Worm (Caenorhabditis elegans): Measurements from ENCODE around the gene CD4.1.

DNA sequence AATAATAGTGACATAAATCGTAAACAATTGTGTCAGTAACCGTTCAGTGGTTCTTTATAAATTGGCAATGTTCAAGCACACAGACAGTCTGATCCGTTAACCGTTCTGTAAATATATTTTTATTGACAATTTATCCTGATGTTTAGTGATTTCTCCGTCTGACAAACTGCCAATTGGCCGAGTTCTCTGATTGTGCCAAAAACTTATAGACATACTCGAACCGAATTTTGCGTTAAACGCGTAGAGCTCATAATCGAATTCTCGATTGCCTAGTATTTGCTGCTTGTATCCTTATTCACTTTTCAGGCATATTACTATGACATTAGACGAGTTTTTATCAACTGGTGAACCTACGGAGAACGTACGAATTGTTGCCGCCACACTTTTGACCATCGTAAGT, 37.8 kb downstream of the CD4.1 start, which contains the start of gene srx-117:
- TF ChIP-seq ztf-11 (tag; optimal IDR thresholded peaks at IDR 0.05) (no peak), elt-3 (tag; optimal IDR thresholded peaks at IDR 0.05) (no peak), nhr-25 (tag; optimal IDR thresholded peaks at IDR 0.05) (no peak), nhr-77 (tag; optimal IDR thresholded peaks at IDR 0.05) (no peak), unc-55 (GFP tag; optimal IDR thresholded peaks at IDR 0.05) (no peak), sem-4 (tag; optimal IDR thresholded peaks at IDR 0.05) (no peak), elt-1 (tag; optimal IDR thresholded peaks at IDR 0.05) (no peak), dmd-4 (tag; optimal IDR thresholded peaks at IDR 0.05) (no peak), snpc-4 (tag; optimal IDR thresholded peaks at IDR 0.05) (no peak), aly-2 (tag; optimal IDR thresholded peaks at IDR 0.05) (no peak), nhr-129 (tag; optimal IDR thresholded peaks at IDR 0.05) (no peak), nhr-237 (tag; optimal IDR thresholded peaks at IDR 0.05) (no peak), egl-27 (tag; optimal IDR thresholded peaks at IDR 0.05) (no peak), ama-1 (optimal IDR thresholded peaks at IDR 0.05) (no peak)
